Fruit fly (Drosophila melanogaster): ENCODE results near the gene Adss.
A peak's percentile ranks its signal among the peaks of the same experiment; 100 is the strongest.

Adss gene

dm6 chr3R:20828520-20829415 is 1.6 kb downstream of the Adss start (continued):
- TF ChIP-seq CG7745 (tag; optimal IDR thresholded peaks at IDR 0.05) (no peak), CG16779 (GFP tag; IDR thresholded peaks at IDR 0.05) (no peak), CG14014 (GFP tag; IDR thresholded peaks at IDR 0.05) (0 out of 2 replicates have a peak, but pooled peaks have one; percentile 13), chn (GFP tag; optimal IDR thresholded peaks at IDR 0.05) (no peak), tio (GFP tag; optimal IDR thresholded peaks at IDR 0.05) (no peak), CG6272 (GFP tag; IDR thresholded peaks at IDR 0.05) (no peak), stwl (tag; optimal IDR thresholded peaks at IDR 0.05) (peak; percentile 3), bigmax (GFP tag; optimal IDR thresholded peaks at IDR 0.05) (peak; percentile 47), ash1 (GFP tag; optimal IDR thresholded peaks at IDR 0.05) (no peak), NFAT (GFP tag; IDR thresholded peaks at IDR 0.05) (peak; percentile 60), tna (GFP tag; IDR thresholded peaks at IDR 0.05; ENCODE audit: partially characterized antibody) (0 out of 2 replicates have a peak, but pooled peaks have one; percentile 29), Fer1 (GFP tag; optimal IDR thresholded peaks at IDR 0.05) (peak; percentile 6), dati (GFP tag; IDR thresholded peaks at IDR 0.05) (no peak), chinmo (GFP tag; IDR thresholded peaks at IDR 0.05; ENCODE audit: partially characterized antibody) (peak; percentile 80; the same call in 1 of the 4 replicates), ranshi (GFP tag; IDR thresholded peaks at IDR 0.05) (0 out of 2 replicates have a peak, but pooled peaks have one; percentile 21), cg (GFP tag; optimal IDR thresholded peaks at IDR 0.05) (peak; percentile 39), vfl (GFP tag; optimal IDR thresholded peaks at IDR 0.05) (no peak), kah (GFP tag; optimal IDR thresholded peaks at IDR 0.05) (peak; percentile 99), CG14441 (GFP tag; IDR thresholded peaks at IDR 0.05) (0 out of 2 replicates have a peak, but pooled peaks have one; percentile 36), CG34376 (GFP tag; optimal IDR thresholded peaks at IDR 0.05) (peak; percentile 83), CG11456 (GFP tag; IDR thresholded peaks at IDR 0.05) (peak; percentile 63; the same call in 1 of the 3 replicates), CG9932 (GFP tag; IDR thresholded peaks at IDR 0.05) (peak; percentile 34; the same call in 1 of the 2 replicates), chm (GFP tag; IDR thresholded peaks at IDR 0.05) (peak; percentile 12; the same call in 1 of the 2 replicates), abd-A (tag; optimal IDR thresholded peaks at IDR 0.05) (peak; percentile 67), twi (tag; optimal IDR thresholded peaks at IDR 0.05) (peak; percentile 73), slbo (GFP tag; IDR thresholded peaks at IDR 0.05) (peak; percentile 43), Eip74EF (GFP tag; optimal IDR thresholded peaks at IDR 0.05) (peak in 1 of 2 experiments; percentile 18), prd (optimal IDR thresholded peaks at IDR 0.05) (no peak), prd (GFP tag; IDR thresholded peaks at IDR 0.05) (peak; percentile 33; the same call in 2 of the 3 replicates), CG10366 (GFP tag; IDR thresholded peaks at IDR 0.05) (peak; percentile 33), zfh1 (GFP tag; IDR thresholded peaks at IDR 0.05) (peak; percentile 52; the same call in 2 of the 3 replicates), sug (tag; optimal IDR thresholded peaks at IDR 0.05) (peak; percentile 91), tll (GFP tag; optimal IDR thresholded peaks at IDR 0.05) (peak in 1 of 2 experiments; percentile 77), Deaf1 (tag; optimal IDR thresholded peaks at IDR 0.05) (peak; percentile 18), sens (GFP tag) (peak; percentile 61), CG1792 (GFP tag; optimal IDR thresholded peaks at IDR 0.05) (no peak), CG4730 (GFP tag; IDR thresholded peaks at IDR 0.05) (no peak)

DNA sequence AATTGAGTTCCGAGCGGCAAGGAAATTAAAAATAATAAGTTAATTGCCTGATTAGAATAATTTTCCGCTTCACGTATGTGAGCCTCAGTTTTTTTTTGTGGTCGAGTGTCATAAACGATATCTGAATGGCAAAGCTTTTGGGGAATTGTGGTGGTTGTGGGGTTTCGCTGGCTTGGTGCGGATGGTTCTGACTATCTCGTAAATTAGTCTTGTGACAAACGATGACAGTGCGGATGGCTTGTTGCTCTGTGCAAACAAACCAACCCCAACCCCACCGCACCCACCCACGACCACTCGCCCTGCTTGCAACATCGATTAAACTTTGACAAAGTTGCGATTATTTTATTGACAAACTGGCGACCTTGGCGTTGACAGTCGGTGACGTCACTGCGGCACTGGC is 3.5 kb downstream of the Adss start:
- no peak for TF ChIP-seq CG9876 (GFP tag; optimal IDR thresholded peaks at IDR 0.05)
- no peak for TF ChIP-seq Bteb2 (GFP tag; optimal IDR thresholded peaks at IDR 0.05)
- TF ChIP-seq CG10366 (GFP tag; IDR thresholded peaks at IDR 0.05), result no peak; the same call in 1 of the 2 replicates
- peak; percentile 51 for TF ChIP-seq Med (GFP tag)
- TF ChIP-seq Dref (GFP tag; IDR thresholded peaks at IDR 0.05), result no peak
- TF ChIP-seq gro (GFP tag; optimal IDR thresholded peaks at IDR 0.05), result no peak
- no peak for TF ChIP-seq slp2 (GFP tag; optimal IDR thresholded peaks at IDR 0.05)
- no peak for TF ChIP-seq Deaf1 (tag; optimal IDR thresholded peaks at IDR 0.05)
- TF ChIP-seq ro (GFP tag; IDR thresholded peaks at IDR 0.05), result no peak
- no peak for TF ChIP-seq CG11093 (GFP tag; IDR thresholded peaks at IDR 0.05)
- TF ChIP-seq MBD-R2 (GFP tag; IDR thresholded peaks at IDR 0.05), result 0 out of 2 replicates have a peak, but pooled peaks have one; percentile 13
- no peak for TF ChIP-seq NfI (GFP tag; optimal IDR thresholded peaks at IDR 0.05)
- TF ChIP-seq CG11723 (GFP tag; optimal IDR thresholded peaks at IDR 0.05), result no peak
- no peak for TF ChIP-seq CG3281 (GFP tag; optimal IDR thresholded peaks at IDR 0.05)
- TF ChIP-seq CG9817 (tag; optimal IDR thresholded peaks at IDR 0.05), result no peak
- no peak for TF ChIP-seq CG31441 (GFP tag; IDR thresholded peaks at IDR 0.05)
